Fruit fly (Drosophila melanogaster) whole organism, embryonic: ENCODE data around the gene beat-Vc.
A peak's percentile ranks its signal among the peaks of the same experiment; 100 is the strongest.

Source experiments
- Atf-2 ChIP-seq: fragments of 200-800 bp; sonication (Bioruptor generic); optimal IDR thresholded peaks from 2 replicates; lab custom pipeline; 2016; ENCODE audit warnings: missing biosample characterization, missing genetic modification characterization
- BEAF-32 ChIP-seq: fragments of 200-800 bp; sonication (Bioruptor generic); optimal IDR thresholded peaks from 3 replicates; lab custom pipeline; 2017; ENCODE audit warnings: missing biosample characterization, missing genetic modification characterization, mild to moderate bottlenecking, moderate library complexity, missing genetic modification reagents
- Bgb ChIP-seq: fragments of 200-800 bp; sonication (Bioruptor generic); IDR thresholded peaks from 2 replicates; pipeline ENCODE4 v1.3.6; 2022; ENCODE audit warnings: missing biosample characterization, missing genetic modification characterization; ENCODE audit not compliant: partially characterized antibody
- CG1024 ChIP-seq: fragments of 200-800 bp; sonication (Bioruptor generic); IDR thresholded peaks from 2 replicates; pipeline ENCODE4 v1.3.6; 2022; ENCODE audit warnings: missing biosample characterization, missing genetic modification characterization
- CG11398 ChIP-seq: fragments of 200-800 bp; sonication (Bioruptor generic); optimal IDR thresholded peaks from 2 replicates; lab custom pipeline; 2016; ENCODE audit warnings: missing biosample characterization, missing genetic modification characterization
- CG11696 ChIP-seq: fragments of 200-800 bp; sonication (Bioruptor generic); IDR thresholded peaks from 2 replicates; pipeline ENCODE4 v1.3.6; 2022; ENCODE audit warnings: missing biosample characterization, missing genetic modification characterization
- CG12155 ChIP-seq: fragments of 200-800 bp; sonication (Bioruptor generic); optimal IDR thresholded peaks from 3 replicates; lab custom pipeline; 2016; ENCODE audit warnings: missing biosample characterization, missing genetic modification characterization
- CG12299 ChIP-seq: fragments of 200-800 bp; sonication (Bioruptor generic); optimal IDR thresholded peaks from 2 replicates; lab custom pipeline; 2018; ENCODE audit warnings: missing biosample characterization, mild to moderate bottlenecking, missing genetic modification characterization
- CG13123 ChIP-seq: fragments of 200-800 bp; sonication (Bioruptor generic); optimal IDR thresholded peaks from 2 replicates; lab custom pipeline; 2016; ENCODE audit warnings: missing biosample characterization, missing genetic modification characterization
- CG13296 ChIP-seq: fragments of 200-800 bp; sonication (Bioruptor generic); optimal IDR thresholded peaks from 3 replicates; lab custom pipeline; 2018; ENCODE audit warnings: missing biosample characterization, mild to moderate bottlenecking, missing genetic modification characterization
- CG13775 ChIP-seq: fragments of 200-800 bp; sonication (Bioruptor generic); optimal IDR thresholded peaks from 3 replicates; lab custom pipeline; 2017; ENCODE audit warnings: missing biosample characterization, mild to moderate bottlenecking, missing genetic modification characterization
- CG14965 ChIP-seq: fragments of 200-800 bp; sonication (Bioruptor generic); optimal IDR thresholded peaks from 2 replicates; lab custom pipeline; 2016; ENCODE audit warnings: missing biosample characterization, missing genetic modification characterization, borderline replicate concordance
- CG15269 ChIP-seq: fragments of 200-800 bp; sonication (Bioruptor generic); optimal IDR thresholded peaks from 2 replicates; lab custom pipeline; 2018; ENCODE audit warnings: missing biosample characterization, mild to moderate bottlenecking, missing genetic modification characterization, moderate library complexity
- CG16813 ChIP-seq: fragments of 200-800 bp; sonication (Bioruptor generic); IDR thresholded peaks from 3 replicates; pipeline ENCODE4 v1.3.6; 2022; ENCODE audit warnings: missing biosample characterization, missing genetic modification characterization; ENCODE audit not compliant: partially characterized antibody
- CG16815 ChIP-seq: fragments of 200-800 bp; sonication (Bioruptor generic); optimal IDR thresholded peaks from 3 replicates; lab custom pipeline; 2017; ENCODE audit warnings: missing biosample characterization, mild to moderate bottlenecking, missing genetic modification characterization
- CG17612 ChIP-seq: fragments of 200-800 bp; sonication (Bioruptor generic); IDR thresholded peaks from 2 replicates; pipeline ENCODE4 v1.3.6; 2022; ENCODE audit warnings: missing biosample characterization, missing genetic modification characterization
- CG31441 ChIP-seq: fragments of 200-800 bp; sonication (Bioruptor generic); IDR thresholded peaks from 2 replicates; pipeline ENCODE4 v1.3.6; 2022; ENCODE audit warnings: missing biosample characterization, missing genetic modification characterization
- CG33213 ChIP-seq: fragments of 200-800 bp; sonication (Bioruptor generic); optimal IDR thresholded peaks from 3 replicates; lab custom pipeline; 2016; ENCODE audit warnings: missing biosample characterization, missing genetic modification characterization
- CG34422 ChIP-seq: fragments of 200-800 bp; sonication (Bioruptor generic); IDR thresholded peaks from 3 replicates; pipeline ENCODE4 v1.3.6; 2022; ENCODE audit warnings: missing biosample characterization, missing genetic modification characterization
- CG42726 ChIP-seq: fragments of 200-800 bp; sonication (Bioruptor generic); IDR thresholded peaks from 2 replicates; pipeline ENCODE4 v1.3.6; 2022; ENCODE audit warnings: missing biosample characterization, missing genetic modification characterization; ENCODE audit not compliant: partially characterized antibody
- CG4617 ChIP-seq: fragments of 200-800 bp; sonication (Bioruptor generic); optimal IDR thresholded peaks from 3 replicates; lab custom pipeline; 2016; ENCODE audit warnings: missing biosample characterization, missing genetic modification characterization, borderline replicate concordance
- CG6272 ChIP-seq: fragments of 200-800 bp; sonication (Bioruptor generic); IDR thresholded peaks from 2 replicates; pipeline ENCODE4 v1.3.6; 2022; ENCODE audit warnings: missing biosample characterization, missing genetic modification characterization
- CG6683 ChIP-seq: fragments of 200-800 bp; sonication (Bioruptor generic); optimal IDR thresholded peaks from 2 replicates; lab custom pipeline; 2017; ENCODE audit warnings: missing biosample characterization, mild to moderate bottlenecking, missing genetic modification characterization, missing genetic modification reagents
- CG7839 ChIP-seq: fragments of 200-800 bp; sonication (Bioruptor generic); optimal IDR thresholded peaks from 3 replicates; lab custom pipeline; 2018; ENCODE audit warnings: missing biosample characterization, mild to moderate bottlenecking, missing genetic modification characterization, moderate library complexity
- CTCF ChIP-seq: fragments of 200-800 bp; sonication (Bioruptor generic); optimal IDR thresholded peaks from 2 replicates; lab custom pipeline; 2017; ENCODE audit warnings: missing biosample characterization, mild to moderate bottlenecking, missing genetic modification characterization, moderate library complexity
- CoRest ChIP-seq: fragments of 200-800 bp; sonication (Bioruptor generic); optimal IDR thresholded peaks from 3 replicates; lab custom pipeline; 2018; ENCODE audit warnings: missing biosample characterization, mild to moderate bottlenecking, missing genetic modification characterization, moderate library complexity
- Eip74EF ChIP-seq, 2 experiments: fragments of 200-800 bp in 1 of 2; fragments of >200 bp in 1 of 2; sonication (Bioruptor generic) in 1 of 2; optimal IDR thresholded peaks; 2 replicates each; lab custom pipeline; 2017 to 2019; ENCODE audit warnings: missing biosample characterization in 2 of 2, missing genetic modification characterization in 2 of 2, mild to moderate bottlenecking in 1 of 2, moderate library complexity in 1 of 2
- HmgZ ChIP-seq: fragments of 200-800 bp; sonication (Bioruptor generic); optimal IDR thresholded peaks from 2 replicates; lab custom pipeline; 2018; ENCODE audit warnings: missing biosample characterization, mild to moderate bottlenecking, missing genetic modification characterization
- MBD-R2 ChIP-seq: fragments of 200-800 bp; sonication (Bioruptor generic); IDR thresholded peaks from 2 replicates; pipeline ENCODE4 v1.3.6; 2022; ENCODE audit warnings: missing biosample characterization, missing genetic modification characterization
- Mad ChIP-seq: fragments of 200-800 bp; sonication (Bioruptor generic); optimal IDR thresholded peaks from 2 replicates; lab custom pipeline; 2016; ENCODE audit warnings: missing biosample characterization, missing genetic modification characterization
- Mrtf ChIP-seq: fragments of 200-800 bp; sonication (Bioruptor generic); IDR thresholded peaks from 3 replicates; pipeline ENCODE4 v1.3.6; 2022; ENCODE audit warnings: missing biosample characterization, missing genetic modification characterization
- NC2α ChIP-seq: fragments of 200-800 bp; sonication (Bioruptor generic); optimal IDR thresholded peaks from 2 replicates; lab custom pipeline; 2016; ENCODE audit warnings: missing biosample characterization, missing genetic modification characterization
- Opbp ChIP-seq: fragments of 200-800 bp; sonication (Bioruptor generic); IDR thresholded peaks from 3 replicates; pipeline ENCODE4 v1.3.6; 2022; ENCODE audit warnings: missing biosample characterization, missing genetic modification characterization; ENCODE audit not compliant: partially characterized antibody
- Poxn ChIP-seq: fragments of 200-800 bp; sonication (Bioruptor generic); IDR thresholded peaks from 2 replicates; pipeline ENCODE4 v1.3.6; 2022; ENCODE audit warnings: missing biosample characterization, missing genetic modification characterization
- Sox100B ChIP-seq: fragments of 200-800 bp; sonication (Bioruptor generic); optimal IDR thresholded peaks from 3 replicates; lab custom pipeline; 2018; ENCODE audit warnings: missing biosample characterization, mild to moderate bottlenecking, missing genetic modification characterization
- ase ChIP-seq: fragments of 200-800 bp; sonication (Bioruptor generic); IDR thresholded peaks from 3 replicates; pipeline ENCODE4 v1.3.6; 2022; ENCODE audit warnings: missing biosample characterization, missing genetic modification characterization
- bab2 ChIP-seq: fragments of 200-800 bp; sonication (Bioruptor generic); optimal IDR thresholded peaks from 2 replicates; lab custom pipeline; 2016; ENCODE audit warnings: missing biosample characterization, missing genetic modification characterization
- fd102C ChIP-seq: fragments of 200-800 bp; sonication (Bioruptor generic); optimal IDR thresholded peaks from 2 replicates; lab custom pipeline; 2018; ENCODE audit warnings: missing biosample characterization, mild to moderate bottlenecking, missing genetic modification characterization, moderate library complexity
- hb ChIP-seq: fragments of 200-800 bp; sonication (Bioruptor generic); IDR thresholded peaks from 3 replicates; pipeline ENCODE4 v1.3.6; 2022; ENCODE audit warnings: missing biosample characterization, missing genetic modification characterization; ENCODE audit not compliant: partially characterized antibody
- hkb ChIP-seq, 2 experiments: fragments of 200-800 bp in 1 of 2; fragments of >200 bp in 1 of 2; sonication (Bioruptor generic) in 1 of 2; IDR thresholded peaks in 1 of 2; optimal IDR thresholded peaks in 1 of 2; 2 replicates each; pipeline versions ENCODE4 v1.3.6 to Lab custom; 2017 to 2022; ENCODE audit warnings: missing biosample characterization in 1 of 2, missing genetic modification characterization in 1 of 2
- jigr1 ChIP-seq: fragments of 200-800 bp; sonication (Bioruptor generic); IDR thresholded peaks from 3 replicates; pipeline ENCODE4 v1.3.6; 2022; ENCODE audit warnings: missing biosample characterization, missing genetic modification characterization
- lmd ChIP-seq: fragments of 200-800 bp; sonication (Bioruptor generic); IDR thresholded peaks from 2 replicates; pipeline ENCODE4 v1.3.6; 2022; ENCODE audit warnings: missing biosample characterization, missing genetic modification characterization
- nerfin-1 ChIP-seq: fragments of 200-800 bp; sonication (Bioruptor generic); optimal IDR thresholded peaks from 3 replicates; lab custom pipeline; 2019; ENCODE audit warnings: missing biosample characterization, mild to moderate bottlenecking, missing genetic modification characterization, moderate library complexity
- pfk ChIP-seq: fragments of 200-800 bp; sonication (Bioruptor generic); optimal IDR thresholded peaks from 2 replicates; lab custom pipeline; 2018; ENCODE audit warnings: missing biosample characterization, mild to moderate bottlenecking, missing genetic modification characterization, moderate library complexity
- ranshi ChIP-seq: fragments of 200-800 bp; sonication (Bioruptor generic); IDR thresholded peaks from 2 replicates; pipeline ENCODE4 v1.3.6; 2022; ENCODE audit warnings: missing biosample characterization, missing genetic modification characterization
- row ChIP-seq: fragments of 200-800 bp; sonication (Bioruptor generic); IDR thresholded peaks from 3 replicates; pipeline ENCODE4 v1.3.6; 2022; ENCODE audit warnings: missing biosample characterization, missing genetic modification characterization
- seq ChIP-seq: fragments of 200-800 bp; sonication (Bioruptor generic); IDR thresholded peaks from 2 replicates; pipeline ENCODE4 v1.3.6; 2022; ENCODE audit warnings: missing biosample characterization, missing genetic modification characterization
- sna ChIP-seq: fragments of 200-800 bp; sonication (Bioruptor generic); IDR thresholded peaks from 2 replicates; pipeline ENCODE4 v1.3.6; 2022; ENCODE audit warnings: missing biosample characterization, missing genetic modification characterization; ENCODE audit not compliant: partially characterized antibody
- stwl ChIP-seq: fragments of 200-800 bp; sonication (Bioruptor generic); optimal IDR thresholded peaks from 3 replicates; lab custom pipeline; 2018; ENCODE audit warnings: missing biosample characterization, mild to moderate bottlenecking, missing genetic modification characterization, moderate library complexity
- zfh2 ChIP-seq: fragments of 200-800 bp; sonication (Bioruptor generic); optimal IDR thresholded peaks from 2 replicates; lab custom pipeline; 2016; ENCODE audit warnings: missing biosample characterization, missing genetic modification characterization

The beat-Vc gene

DNA sequence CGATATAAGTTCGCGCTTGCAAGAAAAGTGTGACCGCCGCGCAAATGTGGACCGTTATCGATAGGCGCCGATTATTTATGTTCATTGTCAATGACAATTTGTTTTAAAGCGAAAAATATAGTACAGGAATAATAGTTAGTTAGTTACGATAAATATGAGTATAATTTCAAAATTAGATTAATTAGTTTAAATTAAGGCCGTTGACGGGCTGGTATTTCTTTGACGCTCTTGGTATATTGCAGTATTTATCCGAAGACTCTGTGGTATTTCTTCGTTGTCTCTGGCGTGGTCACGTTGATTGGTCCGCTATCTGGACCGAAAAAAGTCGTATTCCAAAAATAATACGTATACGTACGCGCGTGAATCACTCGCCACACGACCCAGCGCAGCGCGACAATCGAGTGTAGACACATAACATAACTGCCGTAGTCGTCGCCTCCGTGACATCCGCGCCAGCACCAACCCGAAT is 85.4 kb downstream of the beat-Vc start (continued):
- TF ChIP-seq CG12299 (tag; lab: Kevin White, UChicago) (peak; percentile 12), seq (no peak), CG11696 (no peak), CTCF (GFP tag; lab: Kevin White, UChicago) (peak; percentile 30), NC2α (GFP tag; lab: Kevin White, UChicago) (no peak), CoRest (tag; lab: Kevin White, UChicago) (peak; percentile 24), Mrtf (GFP tag; lab: Robert Waterston, UW) (no peak), Opbp (GFP tag; lab: Robert Waterston, UW) (peak; percentile 32; the same call in 1 of the 3 replicates), CG15269 (no peak), Bgb (GFP tag; lab: Robert Waterston, UW) (peak; percentile 37; the same call in 1 of the 2 replicates), CG13775 (peak; percentile 10), Mad (GFP tag; lab: Kevin White, UChicago) (peak; percentile 1), CG16813 (peak; percentile 68), ase (GFP tag; lab: Robert Waterston, UW) (no peak), Atf-2 (GFP tag; lab: Kevin White, UChicago) (no peak), BEAF-32 (GFP tag; lab: Kevin White, UChicago) (peak; percentile 78), HmgZ (tag; lab: Kevin White, UChicago) (peak; percentile 45), fd102C (GFP tag; lab: Kevin White, UChicago) (no peak), CG14965 (GFP tag; lab: Kevin White, UChicago) (no peak), CG33213 (GFP tag; lab: Kevin White, UChicago) (peak; percentile 32), CG6683 (GFP tag; lab: Kevin White, UChicago) (no peak), lmd (no peak), CG17612 (GFP tag; lab: Robert Waterston, UW) (no peak), CG7839 (tag; lab: Kevin White, UChicago) (no peak), CG6272 (GFP tag; lab: Robert Waterston, UW) (no peak), CG4617 (GFP tag; lab: Kevin White, UChicago) (peak; percentile 12), bab2 (GFP tag; lab: Kevin White, UChicago) (no peak), CG13296 (no peak), ranshi (no peak; the same call in 1 of the 2 replicates), CG12155 (peak; percentile 19), stwl (tag; lab: Kevin White, UChicago) (peak; percentile 64), nerfin-1 (no peak), Sox100B (GFP tag; lab: Kevin White, UChicago) (no peak), MBD-R2 (GFP tag; lab: Robert Waterston, UW) (peak; percentile 41; the same call in 1 of the 2 replicates), CG16815 (no peak), Eip74EF (GFP tag; optimal IDR thresholded peaks at IDR 0.05; lab: Kevin White, UChicago) (no peak), hkb (optimal IDR thresholded peaks at IDR 0.05; lab: Kevin White, UChicago) (peak; percentile 21), hkb (GFP tag; IDR thresholded peaks at IDR 0.05; lab: Robert Waterston, UW) (no peak; the same call in 1 of the 2 replicates), CG42726 (no peak; the same call in 1 of the 2 replicates), jigr1 (GFP tag; lab: Robert Waterston, UW) (no peak), pfk (GFP tag; lab: Kevin White, UChicago) (no peak), row (GFP tag; lab: Robert Waterston, UW) (0 out of 3 replicates have a peak, but pooled peaks have one; percentile 12), CG13123 (GFP tag; lab: Kevin White, UChicago) (no peak), CG31441 (GFP tag; lab: Robert Waterston, UW) (no peak), zfh2 (GFP tag; lab: Kevin White, UChicago) (no peak), CG34422 (no peak), sna (GFP tag; lab: Robert Waterston, UW) (0 out of 2 replicates have a peak, but pooled peaks have one; percentile 41), CG1024 (no peak), CG11398 (GFP tag; lab: Kevin White, UChicago) (no peak), Poxn (GFP tag; lab: Robert Waterston, UW) (no peak), hb (GFP tag; lab: Robert Waterston, UW) (no peak)
